Worm (Caenorhabditis elegans) whole organism, L4 larva: ENCODE measurements around the gene cyp-32A1.

Experiments used
- D1046.2 ChIP-seq: fragments of 200-800 bp; sonication (Bioruptor generic); IDR thresholded peaks from 2 replicates; pipeline ENCODE4 v1.3.6; 2022; ENCODE audit warnings: missing genetic modification characterization, missing compliant biosample characterization
- F10B5.3 ChIP-seq: sonication (generic microtip); optimal IDR thresholded peaks from 2 replicates; lab custom pipeline; 2016; ENCODE audit warnings: mild to moderate bottlenecking, missing genetic modification characterization, missing compliant biosample characterization
- F37D6.2 ChIP-seq: sonication (generic microtip); optimal IDR thresholded peaks from 2 replicates; lab custom pipeline; 2016; ENCODE audit warnings: mild to moderate bottlenecking, missing genetic modification characterization, missing compliant biosample characterization
- ZK337.2 ChIP-seq: fragments of 200-800 bp; sonication (Bioruptor generic); IDR thresholded peaks from 2 replicates; pipeline ENCODE4 v1.3.6; 2022; ENCODE audit warnings: missing genetic modification reagents, missing genetic modification characterization, missing compliant biosample characterization
- ama-1 ChIP-seq: fragments of 150-350 bp; optimal IDR thresholded peaks from 2 replicates; lab custom pipeline; 2014; ENCODE audit warnings: inconsistent platforms, mixed read lengths
- ctbp-1 ChIP-seq: fragments of 200-800 bp; sonication (Bioruptor generic); IDR thresholded peaks from 2 replicates; pipeline ENCODE4 v1.3.6; 2022; ENCODE audit warnings: missing genetic modification reagents, missing genetic modification characterization, missing compliant biosample characterization
- daf-16 ChIP-seq, 3 experiments: sonication (generic microtip); optimal IDR thresholded peaks; 2 replicates each; lab custom pipeline; 2016 to 2017; ENCODE audit warnings: missing genetic modification characterization in 3 of 3, missing genetic modification reagents in 3 of 3, mild to moderate bottlenecking in 2 of 3, missing compliant biosample characterization in 2 of 3, missing biosample characterization in 1 of 3, moderate library complexity in 1 of 3
- dmd-6 ChIP-seq: fragments of 200-800 bp; sonication (Bioruptor generic); IDR thresholded peaks from 2 replicates; pipeline ENCODE4 v1.3.6; 2022; ENCODE audit warnings: missing genetic modification reagents, missing genetic modification characterization, missing compliant biosample characterization
- dmd-9 ChIP-seq: fragments of 200-800 bp; sonication (Bioruptor generic); IDR thresholded peaks from 2 replicates; pipeline ENCODE4 v1.3.6; 2022; ENCODE audit warnings: missing genetic modification reagents, missing genetic modification characterization, missing compliant biosample characterization
- egl-27 ChIP-seq: sonication (generic microtip); optimal IDR thresholded peaks from 3 replicates; lab custom pipeline; 2017; ENCODE audit warnings: missing biosample characterization, missing genetic modification reagents, missing genetic modification characterization
- egl-43 ChIP-seq: fragments of 200-800 bp; sonication (Bioruptor generic); IDR thresholded peaks from 2 replicates; pipeline ENCODE4 v1.3.6; 2022; ENCODE audit warnings: missing genetic modification reagents, missing genetic modification characterization, missing compliant biosample characterization
- gei-8 ChIP-seq: fragments of 200-800 bp; sonication (Bioruptor generic); optimal IDR thresholded peaks from 2 replicates; lab custom pipeline; 2018; ENCODE audit warnings: mild to moderate bottlenecking, missing genetic modification characterization, missing compliant biosample characterization
- hif-1 ChIP-seq, 2 experiments: sonication (generic microtip); optimal IDR thresholded peaks; 2 replicates each; lab custom pipeline; 2016 to 2017; ENCODE audit warnings: missing compliant biosample characterization in 2 of 2, missing genetic modification characterization in 2 of 2, missing genetic modification reagents in 2 of 2, missing genotype in 2 of 2, mild to moderate bottlenecking in 1 of 2
- hlh-11 ChIP-seq: fragments of 200-800 bp; sonication (Bioruptor generic); optimal IDR thresholded peaks from 2 replicates; lab custom pipeline; 2018; ENCODE audit warnings: mild to moderate bottlenecking, missing genetic modification characterization, missing compliant biosample characterization
- hmg-1.1 ChIP-seq: fragments of 200-800 bp; sonication (Bioruptor generic); IDR thresholded peaks from 2 replicates; pipeline ENCODE4 v1.3.6; 2022; ENCODE audit warnings: missing genetic modification reagents, missing genetic modification characterization, missing compliant biosample characterization
- lin-1 ChIP-seq: fragments of 200-800 bp; sonication (Bioruptor generic); IDR thresholded peaks from 2 replicates; pipeline ENCODE4 v1.3.6; 2022; ENCODE audit warnings: missing genetic modification reagents, missing genetic modification characterization, missing compliant biosample characterization
- lin-29 ChIP-seq: fragments of 200-800 bp; sonication (Bioruptor generic); IDR thresholded peaks from 2 replicates; pipeline ENCODE4 v1.3.6; 2022; ENCODE audit warnings: missing genetic modification reagents, missing genetic modification characterization, missing compliant biosample characterization
- lir-3 ChIP-seq: sonication (generic microtip); optimal IDR thresholded peaks from 2 replicates; lab custom pipeline; 2016; ENCODE audit warnings: mild to moderate bottlenecking, missing genetic modification characterization, missing compliant biosample characterization
- madf-5 ChIP-seq, 2 experiments: fragments of 200-800 bp; sonication (Bioruptor generic); IDR thresholded peaks; 2 replicates each; pipeline ENCODE4 v1.3.6; 2022; ENCODE audit warnings: missing compliant biosample characterization in 2 of 2, missing genetic modification characterization in 2 of 2
- madf-9 ChIP-seq: fragments of 200-800 bp; sonication (Bioruptor generic); conservative IDR thresholded peaks from 2 replicates; pipeline ENCODE4 v1.3.6; 2022; ENCODE audit warnings: missing genetic modification reagents, missing genetic modification characterization, missing compliant biosample characterization
- mdl-1 ChIP-seq, 2 experiments: fragments of 150-350 bp in 1 of 2; sonication (generic microtip) in 1 of 2; optimal IDR thresholded peaks; 2 replicates each; lab custom pipeline; 2014 to 2017; ENCODE audit warnings: missing biosample characterization in 2 of 2, missing genetic modification characterization in 2 of 2
- mdt-29 ChIP-seq: fragments of 200-800 bp; sonication (Bioruptor generic); IDR thresholded peaks from 2 replicates; pipeline ENCODE4 v1.3.6; 2022; ENCODE audit warnings: missing genetic modification reagents, missing genetic modification characterization, missing compliant biosample characterization
- mep-1 ChIP-seq: fragments of 150-350 bp; sonication (generic microtip); optimal IDR thresholded peaks from 3 replicates; lab custom pipeline; 2014; ENCODE audit warnings: missing biosample characterization, missing genetic modification characterization
- nhr-10 ChIP-seq: fragments of 150-350 bp; optimal IDR thresholded peaks from 2 replicates; lab custom pipeline; 2014; ENCODE audit warnings: missing biosample characterization, missing genetic modification characterization
- nhr-102 ChIP-seq: sonication (generic microtip); optimal IDR thresholded peaks from 2 replicates; lab custom pipeline; 2016; ENCODE audit warnings: mild to moderate bottlenecking, missing genetic modification characterization, moderate library complexity, missing compliant biosample characterization
- nhr-11 ChIP-seq: fragments of 150-350 bp; optimal IDR thresholded peaks from 2 replicates; lab custom pipeline; 2014; ENCODE audit warnings: missing biosample characterization, missing genetic modification characterization
- nhr-111 ChIP-seq: fragments of 200-800 bp; sonication (Bioruptor generic); optimal IDR thresholded peaks from 2 replicates; lab custom pipeline; 2018; ENCODE audit warnings: mild to moderate bottlenecking, missing genetic modification characterization, missing compliant biosample characterization
- nhr-25 ChIP-seq: sonication (generic microtip); optimal IDR thresholded peaks from 2 replicates; lab custom pipeline; 2017; ENCODE audit warnings: missing genetic modification characterization, mild to moderate bottlenecking, missing compliant biosample characterization, antibody characterized with exemption, moderate library complexity, borderline replicate concordance; ENCODE audit not compliant: insufficient read depth
- nhr-42 ChIP-seq: fragments of 200-800 bp; sonication (Bioruptor generic); IDR thresholded peaks from 2 replicates; pipeline ENCODE4 v1.3.6; 2022; ENCODE audit warnings: missing genetic modification characterization, missing compliant biosample characterization
- nhr-48 ChIP-seq: sonication (generic microtip); optimal IDR thresholded peaks from 2 replicates; lab custom pipeline; 2016; ENCODE audit warnings: mild to moderate bottlenecking, missing genetic modification characterization, missing compliant biosample characterization
- pqm-1 ChIP-seq: sonication (generic microtip); optimal IDR thresholded peaks from 2 replicates; lab custom pipeline; 2017; ENCODE audit warnings: missing biosample characterization, missing genetic modification characterization
- sdz-12 ChIP-seq: fragments of 200-800 bp; sonication (Bioruptor generic); optimal IDR thresholded peaks from 2 replicates; lab custom pipeline; 2018; ENCODE audit warnings: mild to moderate bottlenecking, missing genetic modification characterization, missing compliant biosample characterization
- snpc-1.2 ChIP-seq: fragments of 200-800 bp; sonication (Bioruptor generic); IDR thresholded peaks from 2 replicates; pipeline ENCODE4 v1.3.6; 2022; ENCODE audit warnings: missing genetic modification reagents, missing genetic modification characterization, missing compliant biosample characterization
- spr-3 ChIP-seq: fragments of 200-800 bp; sonication (Bioruptor generic); optimal IDR thresholded peaks from 2 replicates; lab custom pipeline; 2018; ENCODE audit warnings: mild to moderate bottlenecking, missing genetic modification characterization, missing compliant biosample characterization
- tag-97 ChIP-seq: fragments of 200-800 bp; sonication (Bioruptor generic); IDR thresholded peaks from 2 replicates; pipeline ENCODE4 v1.3.6; 2022; ENCODE audit warnings: missing genetic modification characterization, missing compliant biosample characterization
- tra-1 ChIP-seq: fragments of 200-800 bp; sonication (Bioruptor generic); IDR thresholded peaks from 2 replicates; pipeline ENCODE4 v1.3.6; 2022; ENCODE audit warnings: missing genetic modification reagents, missing genetic modification characterization, missing compliant biosample characterization
- unc-39 ChIP-seq: sonication (generic microtip); optimal IDR thresholded peaks from 2 replicates; lab custom pipeline; 2017; ENCODE audit warnings: missing biosample characterization, missing genetic modification characterization
- unc-62 ChIP-seq, 3 experiments: fragments of 150-350 bp in 1 of 3; sonication (generic microtip); optimal IDR thresholded peaks in 2 of 3; peaks in 1 of 3; 1 replicate in 1 of 3; 2 replicates in 2 of 3; lab custom pipeline; 2014 to 2017; ENCODE audit warnings: missing biosample characterization in 3 of 3, missing genetic modification characterization in 3 of 3, missing genetic modification reagents in 3 of 3, missing genotype in 1 of 3
- ztf-11 ChIP-seq: fragments of 150-350 bp; optimal IDR thresholded peaks from 2 replicates; lab custom pipeline; 2014; ENCODE audit warnings: missing biosample characterization, missing genetic modification characterization

cyp-32A1 gene

DNA sequence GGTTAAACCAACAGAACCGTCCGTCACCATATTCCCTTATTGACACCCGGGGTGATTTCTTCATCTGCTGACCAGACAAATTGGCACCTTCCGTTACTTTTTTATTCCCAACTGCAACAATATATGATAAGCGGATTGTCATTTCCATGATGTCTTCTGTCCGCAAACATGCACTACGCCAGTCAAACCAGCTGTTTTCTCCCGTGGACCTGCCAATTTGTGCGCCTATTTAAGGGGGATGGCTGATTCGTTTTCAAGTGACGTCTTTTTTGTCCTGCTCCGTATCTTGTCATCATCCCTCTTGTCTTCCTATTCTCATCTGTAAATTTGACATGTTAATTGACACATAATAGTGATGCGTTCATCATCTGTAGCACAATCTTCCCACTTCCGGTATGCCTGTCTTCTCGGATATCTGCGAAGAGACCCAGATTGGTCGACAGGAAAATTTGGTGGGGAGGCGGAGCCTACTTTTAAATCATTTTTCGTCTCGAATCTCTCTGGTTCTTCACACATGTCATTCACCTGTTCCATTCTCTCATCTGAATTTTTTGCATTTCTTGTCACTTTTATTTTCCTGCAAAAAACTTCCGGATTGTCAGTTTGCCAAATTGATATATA is 33.5 kb upstream of the cyp-32A1 start:
- peak; percentile 61 for TF ChIP-seq nhr-48 (tag; lab: Kevin White, UChicago)
- no peak for TF ChIP-seq ztf-11 (tag; lab: Kevin White, UChicago)
- TF ChIP-seq mdt-29 (GFP tag; lab: Robert Waterston, UW), result peak; percentile 33; the same call in 1 of the 2 replicates
- TF ChIP-seq lin-1 (GFP tag; lab: Robert Waterston, UW), result peak; percentile 29; the same call in 1 of the 2 replicates
- TF ChIP-seq gei-8 (GFP tag; lab: Kevin White, UChicago), result no peak
- peak; percentile 17 for TF ChIP-seq hlh-11
- TF ChIP-seq dmd-6, result peak; percentile 94
- no peak for TF ChIP-seq nhr-42 (GFP tag; lab: Robert Waterston, UW)
- no peak for TF ChIP-seq lir-3 (tag; lab: Kevin White, UChicago)
- TF ChIP-seq unc-62 (GFP tag; optimal IDR thresholded peaks at IDR 0.05 in 1 of 2; lab: Kevin White, UChicago), result peak in 1 of 2 experiments; percentile 52
- TF ChIP-seq unc-62 (tag; optimal IDR thresholded peaks at IDR 0.05; lab: Kevin White, UChicago), result no peak
- peak; percentile 87; the same call in 1 of the 2 replicates for TF ChIP-seq tra-1 (GFP tag; lab: Robert Waterston, UW)
- no peak for TF ChIP-seq nhr-11 (tag; lab: Kevin White, UChicago)
- no peak for TF ChIP-seq spr-3
- no peak for TF ChIP-seq mep-1 (tag; lab: Kevin White, UChicago)

DNA sequence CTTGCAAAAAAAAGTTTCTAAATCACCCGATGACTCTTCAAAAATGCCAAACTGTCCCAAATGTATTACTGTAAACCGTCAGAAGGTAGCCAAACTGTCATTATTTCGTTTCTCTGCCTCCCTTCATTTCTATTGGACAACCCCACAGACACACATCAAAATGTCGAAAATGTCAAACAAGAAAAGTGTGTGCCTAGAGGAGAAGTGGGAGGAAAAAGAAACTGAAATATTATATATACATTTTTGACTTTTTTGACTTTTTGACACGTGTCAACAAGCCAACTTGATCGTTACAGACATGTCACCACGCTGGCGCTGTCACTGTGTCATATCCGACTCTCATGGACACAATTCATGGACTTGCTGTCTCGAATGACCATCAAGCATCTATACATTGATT is 31.9 kb upstream of the cyp-32A1 start:
- TF ChIP-seq hlh-11 (peak; percentile 23), unc-62 (GFP tag; optimal IDR thresholded peaks at IDR 0.05 in 1 of 2; lab: Kevin White, UChicago) (no peak), unc-62 (tag; optimal IDR thresholded peaks at IDR 0.05; lab: Kevin White, UChicago) (no peak), dmd-6 (peak; percentile 56), daf-16 (GFP tag; optimal IDR thresholded peaks at IDR 0.05; lab: Kevin White, UChicago) (peak in 1 of 2 experiments; percentile 15), daf-16 (tag; optimal IDR thresholded peaks at IDR 0.05; lab: Kevin White, UChicago) (no peak), tra-1 (GFP tag; lab: Robert Waterston, UW) (peak; percentile 46; the same call in 1 of the 2 replicates), sdz-12 (GFP tag; lab: Kevin White, UChicago) (no peak)
- TF ChIP-seq, all 104 proteins: peak for 4

DNA sequence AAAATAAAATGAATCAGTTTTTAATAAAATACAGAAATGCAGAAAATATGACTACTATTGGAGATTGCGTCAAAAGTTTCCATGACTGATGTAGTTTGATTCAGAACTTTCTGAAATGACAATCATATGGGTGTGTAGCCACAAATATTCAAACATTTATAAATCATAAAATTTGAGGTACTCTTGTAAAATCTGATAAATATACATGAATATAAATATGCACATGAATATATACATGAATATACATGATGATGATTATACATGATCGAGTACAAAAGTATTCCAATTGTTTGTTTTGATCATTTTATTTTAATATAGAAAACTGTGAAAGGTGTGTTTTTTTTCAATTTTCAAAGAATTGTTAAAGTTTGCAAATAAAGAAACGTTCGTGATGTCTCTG is 27.1 kb upstream of the cyp-32A1 start, which contains the start of gene T05B11.4:
Gene T05B11.4, minus strand, starts transcription at position 101 of the 400 bp plus-strand sequence.
- TF ChIP-seq madf-5 (GFP tag; IDR thresholded peaks at IDR 0.05; lab: Robert Waterston, UW), result no peak
- no peak for TF ChIP-seq nhr-10
- TF ChIP-seq unc-62 (GFP tag; optimal IDR thresholded peaks at IDR 0.05 in 1 of 2; lab: Kevin White, UChicago), result no peak
- TF ChIP-seq unc-62 (tag; optimal IDR thresholded peaks at IDR 0.05; lab: Kevin White, UChicago), result no peak
- no peak for TF ChIP-seq dmd-9 (GFP tag; lab: Robert Waterston, UW)
- TF ChIP-seq lin-29, result no peak
- TF ChIP-seq nhr-11 (tag; lab: Kevin White, UChicago), result no peak

DNA sequence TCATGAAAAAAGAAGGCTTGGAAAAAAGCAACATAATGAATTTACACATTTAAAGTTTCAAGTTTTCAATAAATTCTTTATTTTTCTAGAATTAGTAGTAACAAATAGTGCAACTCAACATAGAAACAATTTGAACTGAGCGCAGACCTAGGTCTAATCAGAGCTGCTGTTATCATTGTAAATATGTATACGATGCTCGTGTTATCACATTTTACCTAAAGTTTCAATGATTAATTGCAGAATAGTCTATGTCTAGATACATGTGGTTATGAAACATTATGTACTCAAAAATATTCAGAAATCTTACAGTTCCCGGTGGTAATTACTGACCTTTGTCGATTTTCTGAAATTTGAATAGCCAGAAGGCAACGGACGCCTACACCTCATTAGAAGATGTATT is 25.6 kb upstream of the cyp-32A1 start:
- TF ChIP-seq nhr-102 (tag; lab: Kevin White, UChicago) (no peak), pqm-1 (tag; lab: Kevin White, UChicago) (peak; percentile 38), daf-16 (GFP tag; optimal IDR thresholded peaks at IDR 0.05; lab: Kevin White, UChicago) (no peak), daf-16 (tag; optimal IDR thresholded peaks at IDR 0.05; lab: Kevin White, UChicago) (peak; percentile 56)

- TF ChIP-seq F10B5.3 (tag; lab: Kevin White, UChicago), result no peak
- no peak for TF ChIP-seq nhr-111 (GFP tag; lab: Kevin White, UChicago)
- TF ChIP-seq ztf-11 (tag; lab: Kevin White, UChicago), result no peak
- no peak for TF ChIP-seq unc-39
- no peak for TF ChIP-seq D1046.2 (GFP tag; lab: Robert Waterston, UW)
- TF ChIP-seq ctbp-1 (GFP tag; lab: Robert Waterston, UW), result no peak
- no peak for TF ChIP-seq nhr-25 (tag; lab: Kevin White, UChicago)
- no peak for TF ChIP-seq madf-9
- TF ChIP-seq nhr-48 (tag; lab: Kevin White, UChicago), result no peak
- no peak for TF ChIP-seq F37D6.2 (tag; lab: Kevin White, UChicago)
- TF ChIP-seq snpc-1.2 (GFP tag; lab: Robert Waterston, UW), result no peak
- no peak for TF ChIP-seq egl-43 (GFP tag; lab: Robert Waterston, UW)
- peak in 1 of 2 experiments; percentile 86 for TF ChIP-seq mdl-1 (tag; optimal IDR thresholded peaks at IDR 0.05; lab: Kevin White, UChicago)
- TF ChIP-seq ama-1 (lab: Kevin White, UChicago), result no peak
- TF ChIP-seq ZK337.2, result no peak
- TF ChIP-seq lin-1 (GFP tag; lab: Robert Waterston, UW), result no peak
- TF ChIP-seq egl-27, result no peak
- TF ChIP-seq tag-97 (GFP tag; lab: Robert Waterston, UW), result no peak
- TF ChIP-seq hif-1 (tag; optimal IDR thresholded peaks at IDR 0.05; lab: Kevin White, UChicago), result no peak
- 0 out of 2 replicates have a peak, but pooled peaks have one; percentile 37 for TF ChIP-seq hmg-1.1
Observed at ce11 chrV:7759270-7759669, 22.3 kb upstream of the cyp-32A1 start.
